Worm (Caenorhabditis elegans) whole organism, L2 larva: Measurements from ENCODE around the gene cyy-1.

ENCODE experiments used
- C34F6.9 ChIP-seq: fragments of 150-350 bp; optimal IDR thresholded peaks from 2 replicates; lab custom pipeline; 2014; ENCODE audit warnings: missing biosample characterization, missing genetic modification characterization
- F13H6.1 ChIP-seq: sonication (generic microtip); optimal IDR thresholded peaks from 2 replicates; lab custom pipeline; 2016; ENCODE audit warnings: missing genetic modification characterization, missing compliant biosample characterization
- R02D3.7 ChIP-seq: fragments of 150-350 bp; optimal IDR thresholded peaks from 2 replicates; lab custom pipeline; 2014; ENCODE audit warnings: missing biosample characterization, missing genetic modification characterization
- Y55F3AM.14 ChIP-seq: fragments of 200-800 bp; sonication (Bioruptor generic); optimal IDR thresholded peaks from 2 replicates; lab custom pipeline; 2018; ENCODE audit warnings: mild to moderate bottlenecking, missing genetic modification characterization, missing compliant biosample characterization
- ZK546.5 ChIP-seq: sonication (generic microtip); optimal IDR thresholded peaks from 2 replicates; lab custom pipeline; 2017; ENCODE audit warnings: missing biosample characterization, missing genetic modification characterization
- alr-1 ChIP-seq: fragments of 150-350 bp; optimal IDR thresholded peaks from 2 replicates; lab custom pipeline; 2014; ENCODE audit warnings: missing biosample characterization, missing genetic modification characterization
- aly-2 ChIP-seq: fragments of 150-350 bp; optimal IDR thresholded peaks from 2 replicates; lab custom pipeline; 2014; ENCODE audit warnings: missing biosample characterization, missing genetic modification characterization
- ama-1 ChIP-seq: fragments of 150-350 bp; optimal IDR thresholded peaks from 2 replicates; lab custom pipeline; 2018; ENCODE audit warnings: inconsistent platforms
- blmp-1 ChIP-seq: sonication (generic microtip); optimal IDR thresholded peaks from 2 replicates; lab custom pipeline; 2017; ENCODE audit warnings: missing genetic modification characterization, mild to moderate bottlenecking, missing compliant biosample characterization, antibody characterized with exemption, moderate library complexity; ENCODE audit not compliant: insufficient read depth
- ceh-82 ChIP-seq: fragments of 150-350 bp; optimal IDR thresholded peaks from 2 replicates; lab custom pipeline; 2014; ENCODE audit warnings: missing biosample characterization, missing genetic modification characterization
- crh-2 ChIP-seq: sonication (generic microtip); optimal IDR thresholded peaks from 2 replicates; lab custom pipeline; 2017; ENCODE audit warnings: missing biosample characterization, missing genetic modification characterization
- dmd-4 ChIP-seq: sonication (generic microtip); optimal IDR thresholded peaks from 2 replicates; lab custom pipeline; 2017; ENCODE audit warnings: missing biosample characterization, missing genetic modification characterization
- egl-27 ChIP-seq: sonication (generic microtip); optimal IDR thresholded peaks from 3 replicates; lab custom pipeline; 2017; ENCODE audit warnings: missing biosample characterization, missing genetic modification reagents, missing genetic modification characterization
- elt-1 ChIP-seq: fragments of 150-350 bp; optimal IDR thresholded peaks from 2 replicates; lab custom pipeline; 2014; ENCODE audit warnings: missing biosample characterization, missing genetic modification characterization
- elt-3 ChIP-seq: sonication (generic microtip); optimal IDR thresholded peaks from 2 replicates; lab custom pipeline; 2017; ENCODE audit warnings: missing biosample characterization, missing genetic modification characterization
- fos-1 ChIP-seq: fragments of 150-350 bp; optimal IDR thresholded peaks from 2 replicates; lab custom pipeline; 2014; ENCODE audit warnings: missing biosample characterization, missing genetic modification characterization
- gmeb-1 ChIP-seq: fragments of 150-350 bp; optimal IDR thresholded peaks from 2 replicates; lab custom pipeline; 2014; ENCODE audit warnings: missing biosample characterization, missing genetic modification characterization
- lin-11 ChIP-seq: fragments of 150-350 bp; sonication (generic microtip); optimal IDR thresholded peaks from 2 replicates; lab custom pipeline; 2014; ENCODE audit warnings: missing biosample characterization, missing genetic modification characterization, inconsistent platforms, mixed read lengths
- lin-13 ChIP-seq: fragments of 150-350 bp; optimal IDR thresholded peaks from 2 replicates; lab custom pipeline; 2014; ENCODE audit warnings: missing biosample characterization, missing genetic modification reagents, missing genetic modification characterization
- lsy-2 ChIP-seq, 2 experiments: fragments of 150-350 bp in 1 of 2; sonication (generic microtip) in 1 of 2; optimal IDR thresholded peaks; 2 replicates each; lab custom pipeline; 2014 to 2017; ENCODE audit warnings: missing biosample characterization in 2 of 2, missing genetic modification characterization in 2 of 2
- mbf-1 ChIP-seq: sonication (generic microtip); optimal IDR thresholded peaks from 2 replicates; lab custom pipeline; 2017; ENCODE audit warnings: missing biosample characterization, missing genetic modification characterization
- mdl-1 ChIP-seq, 2 experiments: fragments of 150-350 bp in 1 of 2; sonication (generic microtip) in 1 of 2; optimal IDR thresholded peaks; 2 replicates each; lab custom pipeline; 2017; ENCODE audit warnings: missing biosample characterization in 2 of 2, missing genetic modification characterization in 2 of 2
- nhr-10 ChIP-seq: sonication (generic microtip); optimal IDR thresholded peaks from 2 replicates; lab custom pipeline; 2017; ENCODE audit warnings: missing biosample characterization, missing genetic modification characterization
- nhr-11 ChIP-seq: fragments of 150-350 bp; optimal IDR thresholded peaks from 2 replicates; lab custom pipeline; 2014; ENCODE audit warnings: missing biosample characterization, missing genetic modification characterization
- nhr-12 ChIP-seq: fragments of 150-350 bp; optimal IDR thresholded peaks from 2 replicates; lab custom pipeline; 2014; ENCODE audit warnings: missing biosample characterization, missing genetic modification characterization
- nhr-129 ChIP-seq: fragments of 150-350 bp; optimal IDR thresholded peaks from 2 replicates; lab custom pipeline; 2014; ENCODE audit warnings: missing biosample characterization, missing genetic modification characterization
- nhr-21 ChIP-seq: fragments of 150-350 bp; optimal IDR thresholded peaks from 2 replicates; lab custom pipeline; 2014; ENCODE audit warnings: missing biosample characterization, missing genetic modification characterization
- nhr-23 ChIP-seq: fragments of 150-350 bp; optimal IDR thresholded peaks from 2 replicates; lab custom pipeline; 2014; ENCODE audit warnings: missing biosample characterization, missing genetic modification reagents, missing genetic modification characterization
- nhr-237 ChIP-seq: fragments of 150-350 bp; optimal IDR thresholded peaks from 2 replicates; lab custom pipeline; 2014; ENCODE audit warnings: missing biosample characterization, missing genetic modification characterization
- nhr-25 ChIP-seq: fragments of 150-350 bp; sonication (generic microtip); optimal IDR thresholded peaks from 3 replicates; lab custom pipeline; 2014; ENCODE audit warnings: missing biosample characterization, missing genetic modification characterization
- nhr-6 ChIP-seq: fragments of 150-350 bp; optimal IDR thresholded peaks from 2 replicates; lab custom pipeline; 2014; ENCODE audit warnings: missing biosample characterization, missing genetic modification characterization
- nhr-77 ChIP-seq: fragments of 150-350 bp; optimal IDR thresholded peaks from 2 replicates; lab custom pipeline; 2014; ENCODE audit warnings: missing biosample characterization, missing genetic modification characterization
- peb-1 ChIP-seq: fragments of 150-350 bp; optimal IDR thresholded peaks from 2 replicates; lab custom pipeline; 2014; ENCODE audit warnings: missing biosample characterization, missing genetic modification characterization
- sem-4 ChIP-seq: fragments of 150-350 bp; optimal IDR thresholded peaks from 2 replicates; lab custom pipeline; 2014; ENCODE audit warnings: missing biosample characterization, missing genetic modification reagents, missing genetic modification characterization
- skn-1 ChIP-seq: sonication (generic microtip); optimal IDR thresholded peaks from 2 replicates; lab custom pipeline; 2017; ENCODE audit warnings: missing biosample characterization, missing genetic modification characterization
- sma-3 ChIP-seq: sonication (generic microtip); optimal IDR thresholded peaks from 2 replicates; lab custom pipeline; 2016; ENCODE audit warnings: missing genetic modification reagents, missing genetic modification characterization, missing compliant biosample characterization
- sma-9 ChIP-seq, 2 experiments: fragments of 150-350 bp in 1 of 2; sonication (generic microtip) in 1 of 2; optimal IDR thresholded peaks; 2 replicates each; lab custom pipeline; 2014 to 2016; ENCODE audit warnings: missing genetic modification characterization in 2 of 2, mild to moderate bottlenecking in 1 of 2, missing biosample characterization in 1 of 2, missing compliant biosample characterization in 1 of 2, missing genetic modification reagents in 1 of 2, moderate library complexity in 1 of 2
- unc-55 ChIP-seq: fragments of 150-350 bp; sonication (generic microtip); optimal IDR thresholded peaks from 3 replicates; lab custom pipeline; 2014; ENCODE audit warnings: missing biosample characterization, missing genetic modification reagents, missing genetic modification characterization
- unc-62 ChIP-seq: fragments of 150-350 bp; optimal IDR thresholded peaks from 2 replicates; lab custom pipeline; 2014; ENCODE audit warnings: missing biosample characterization, missing genetic modification reagents, missing genetic modification characterization
- zag-1 ChIP-seq: fragments of 150-350 bp; optimal IDR thresholded peaks from 2 replicates; lab custom pipeline; 2014; ENCODE audit warnings: missing biosample characterization, missing genetic modification characterization
- ztf-11 ChIP-seq: sonication (generic microtip); optimal IDR thresholded peaks from 2 replicates; lab custom pipeline; 2017; ENCODE audit warnings: missing biosample characterization, missing genetic modification characterization
- ztf-4 ChIP-seq: fragments of 150-350 bp; optimal IDR thresholded peaks from 2 replicates; lab custom pipeline; 2014; ENCODE audit warnings: missing biosample characterization, missing genetic modification characterization

The cyy-1 gene

ce11 chrIII:8417968-8418267 is 12.2 kb downstream of the cyy-1 start, which contains the start of gene sor-1:
TSS of gene sor-1 (plus strand) at chrIII:8418168.
- TF ChIP-seq ztf-11 (tag; lab: Kevin White, UChicago) (no peak), aly-2 (tag; lab: Kevin White, UChicago) (no peak), lin-13 (GFP tag; lab: Kevin White, UChicago) (no peak), alr-1 (no peak), nhr-12 (tag; lab: Kevin White, UChicago) (no peak), sem-4 (tag; lab: Kevin White, UChicago) (no peak), mdl-1 (tag; optimal IDR thresholded peaks at IDR 0.05; lab: Kevin White, UChicago) (no peak), ceh-82 (tag; lab: Kevin White, UChicago) (no peak), nhr-77 (no peak), blmp-1 (tag; lab: Kevin White, UChicago) (no peak), sma-9 (GFP tag; optimal IDR thresholded peaks at IDR 0.05; lab: Kevin White, UChicago) (no peak), sma-9 (tag; optimal IDR thresholded peaks at IDR 0.05; lab: Kevin White, UChicago) (no peak), egl-27 (no peak), unc-62 (no peak), ztf-4 (tag; lab: Kevin White, UChicago) (no peak)

- TF ChIP-seq lin-11 (tag; lab: Kevin White, UChicago) (peak; percentile 47), nhr-23 (tag; lab: Kevin White, UChicago) (no peak), aly-2 (tag; lab: Kevin White, UChicago) (no peak), ceh-82 (tag; lab: Kevin White, UChicago) (no peak), sem-4 (tag; lab: Kevin White, UChicago) (no peak), skn-1 (tag; lab: Kevin White, UChicago) (peak; percentile 5), elt-3 (tag; lab: Kevin White, UChicago) (no peak), nhr-77 (no peak), ZK546.5 (tag; lab: Kevin White, UChicago) (no peak), mbf-1 (tag; lab: Kevin White, UChicago) (no peak), zag-1 (tag; lab: Kevin White, UChicago) (no peak), Y55F3AM.14 (GFP tag; lab: Kevin White, UChicago) (no peak), ztf-11 (tag; lab: Kevin White, UChicago) (no peak), mdl-1 (tag; optimal IDR thresholded peaks at IDR 0.05; lab: Kevin White, UChicago) (peak in 1 of 2 experiments; percentile 13), alr-1 (no peak), gmeb-1 (tag; lab: Kevin White, UChicago) (peak; percentile 60), ama-1 (lab: Kevin White, UChicago) (no peak), ztf-4 (tag; lab: Kevin White, UChicago) (no peak), nhr-11 (no peak), crh-2 (peak; percentile 93), nhr-6 (tag; lab: Kevin White, UChicago) (no peak), unc-62 (no peak), elt-1 (no peak), nhr-10 (no peak), R02D3.7 (tag; lab: Kevin White, UChicago) (no peak), F13H6.1 (tag; lab: Kevin White, UChicago) (peak; percentile 76), sma-9 (GFP tag; optimal IDR thresholded peaks at IDR 0.05; lab: Kevin White, UChicago) (peak; percentile 36), sma-9 (tag; optimal IDR thresholded peaks at IDR 0.05; lab: Kevin White, UChicago) (no peak), lsy-2 (tag; optimal IDR thresholded peaks at IDR 0.05; lab: Kevin White, UChicago) (peak; percentile 53 to 83), nhr-129 (tag; lab: Kevin White, UChicago) (peak; percentile 82), peb-1 (no peak), dmd-4 (tag; lab: Kevin White, UChicago) (no peak), nhr-237 (tag; lab: Kevin White, UChicago) (no peak), unc-55 (GFP tag; lab: Kevin White, UChicago) (peak; percentile 56), C34F6.9 (tag; lab: Kevin White, UChicago) (peak; percentile 79), blmp-1 (tag; lab: Kevin White, UChicago) (peak; percentile 55), nhr-25 (peak; percentile 74), fos-1 (tag; lab: Kevin White, UChicago) (peak; percentile 59), nhr-21 (peak; percentile 49), sma-3 (GFP tag; lab: Kevin White, UChicago) (peak; percentile 52)
Observed at ce11 chrIII:8425076-8425475, 19.4 kb downstream of the cyy-1 start.
